Worm (Caenorhabditis elegans) whole organism, L4/young adult: ENCODE data around the gene ZK355.8.

Source experiments
- W03F9.2 ChIP-seq: fragments of 150-350 bp; optimal IDR thresholded peaks from 2 replicates; lab custom pipeline; 2014; ENCODE audit warnings: missing biosample characterization, missing genetic modification characterization
- dao-5 ChIP-seq: sonication (generic microtip); optimal IDR thresholded peaks from 2 replicates; lab custom pipeline; 2016; ENCODE audit warnings: missing genotype, missing genetic modification characterization, moderate library complexity, missing compliant biosample characterization
- him-1 ChIP-seq: sonication (generic microtip); optimal IDR thresholded peaks from 2 replicates; lab custom pipeline; 2016; ENCODE audit warnings: missing genotype, missing genetic modification reagents, missing genetic modification characterization, missing compliant biosample characterization

The ZK355.8 gene

ce11 chrII:2927533-2927932, at the start of gene ZK355.8, which contains the start of gene ZK355.3:
Gene ZK355.8 (plus strand): TSS chrII:2927804.
Gene ZK355.3 (minus strand): TSS chrII:2927633.
- TF ChIP-seq W03F9.2 (tag; lab: Kevin White, UChicago) (no peak), him-1 (tag; lab: Kevin White, UChicago) (no peak), dao-5 (tag; lab: Kevin White, UChicago) (no peak)

DNA sequence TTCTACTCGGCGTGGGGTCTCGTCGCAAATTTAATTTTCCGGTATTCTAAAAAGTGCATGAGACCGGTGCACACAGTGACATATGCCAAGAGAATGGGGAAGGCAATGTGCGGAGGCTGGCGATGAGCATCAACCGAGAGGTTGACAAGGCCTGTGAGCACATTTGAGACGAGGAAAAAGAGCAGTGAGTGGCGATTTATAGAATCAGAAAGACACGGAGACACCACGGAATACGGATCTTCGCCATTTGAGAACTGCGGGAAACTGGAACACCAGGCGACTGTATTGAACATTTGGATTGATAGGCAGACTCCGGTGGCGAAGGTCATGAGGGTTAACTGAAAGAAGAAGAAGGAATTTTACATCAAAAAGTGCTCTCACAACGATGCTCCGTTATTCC, 48.7 kb upstream of the ZK355.8 start:
- no peak for TF ChIP-seq him-1 (tag; lab: Kevin White, UChicago)
- TF ChIP-seq W03F9.2 (tag; lab: Kevin White, UChicago), result no peak
- TF ChIP-seq dao-5 (tag; lab: Kevin White, UChicago), result no peak

DNA sequence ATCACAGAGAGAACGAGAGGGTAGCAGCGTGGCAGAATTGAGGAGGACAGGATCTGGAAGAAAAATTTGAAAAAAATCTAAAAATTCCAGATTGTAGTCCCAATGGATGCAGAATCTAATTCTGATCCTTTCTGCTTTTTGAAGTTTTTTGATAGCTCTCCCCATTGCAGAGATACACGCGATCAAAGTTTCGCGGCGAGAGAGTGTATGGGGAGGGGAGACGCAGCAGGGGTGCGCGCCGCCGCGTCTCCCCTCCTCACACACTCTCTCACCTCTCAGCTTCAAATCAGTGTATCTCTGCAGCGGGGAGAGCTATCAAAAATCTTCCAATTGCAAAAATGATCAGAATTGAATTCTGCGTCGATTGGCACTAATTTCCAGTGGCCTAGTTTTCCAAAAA, 46.5 kb upstream of the ZK355.8 start:
- TF ChIP-seq dao-5 (tag; lab: Kevin White, UChicago), result no peak
- TF ChIP-seq him-1 (tag; lab: Kevin White, UChicago), result no peak
- TF ChIP-seq W03F9.2 (tag; lab: Kevin White, UChicago), result no peak

- TF ChIP-seq him-1 (tag; lab: Kevin White, UChicago) (no peak), W03F9.2 (tag; lab: Kevin White, UChicago) (no peak), dao-5 (tag; lab: Kevin White, UChicago) (no peak)
Observed at ce11 chrII:2884810-2885209, 42.8 kb upstream of the ZK355.8 start, which contains the start of gene pigw-1. Gene pigw-1 (minus strand): TSS chrII:2884910.

- no peak for TF ChIP-seq W03F9.2 (tag; lab: Kevin White, UChicago)
- TF ChIP-seq him-1 (tag; lab: Kevin White, UChicago), result no peak
- no peak for TF ChIP-seq dao-5 (tag; lab: Kevin White, UChicago)
Observed at ce11 chrII:2885518-2886449, 41.8 kb upstream of the ZK355.8 start.

DNA sequence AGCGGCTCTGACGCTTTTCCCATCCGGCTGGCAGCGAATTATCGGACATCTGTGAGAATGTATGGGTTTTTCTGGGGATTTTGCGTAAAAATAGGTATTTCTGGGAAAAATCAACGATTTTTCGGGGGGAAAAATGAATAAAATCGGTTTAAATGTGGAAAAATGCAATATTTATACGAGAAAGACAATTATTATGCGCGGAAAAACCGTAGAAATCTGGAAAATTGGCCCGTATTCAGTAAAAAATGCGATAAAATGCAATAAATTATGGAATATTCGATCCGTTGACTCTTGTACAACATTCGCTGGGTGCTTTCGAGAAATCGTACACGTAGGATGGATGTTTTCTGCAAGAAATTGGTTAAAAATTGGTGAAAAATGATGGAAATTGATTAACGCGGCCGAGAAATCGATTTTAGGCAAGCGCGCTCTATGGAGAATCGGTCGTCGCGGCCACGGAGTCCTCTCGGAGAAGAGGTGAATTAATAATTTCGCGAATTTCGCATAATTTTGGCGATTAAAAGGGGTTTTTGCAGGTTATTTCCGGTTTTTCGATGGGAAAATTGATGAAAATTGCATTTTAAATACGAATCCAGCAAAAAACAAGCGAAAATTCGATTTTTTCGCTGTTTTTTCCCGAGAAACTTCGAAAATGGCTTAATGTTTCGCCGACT, 38.5 kb upstream of the ZK355.8 start, which contains the start of gene pinn-1:
Gene pinn-1, minus strand, starts transcription at position 51 of the 674 bp plus-strand sequence.
- TF ChIP-seq him-1 (tag; lab: Kevin White, UChicago) (peak; percentile 55), W03F9.2 (tag; lab: Kevin White, UChicago) (peak; percentile 71), dao-5 (tag; lab: Kevin White, UChicago) (no peak)

DNA sequence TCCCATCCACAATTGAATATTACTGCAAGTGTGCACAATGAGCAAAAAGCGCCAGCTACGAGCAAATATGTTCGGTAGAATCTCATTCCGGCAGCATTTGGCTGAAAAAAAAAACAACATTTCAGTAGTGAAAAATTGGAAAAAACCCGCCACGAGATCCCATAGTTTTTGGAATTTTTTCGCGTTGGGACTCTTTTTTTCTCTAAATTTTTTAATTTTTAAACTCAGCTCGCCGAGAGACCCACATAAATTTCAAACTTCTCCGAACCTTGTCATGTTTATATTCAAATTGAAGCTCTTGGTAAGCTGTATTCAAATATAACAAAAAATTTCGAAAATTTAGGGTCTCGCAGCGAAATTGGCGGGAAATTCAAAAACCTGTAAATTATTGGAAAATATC, 33.3 kb upstream of the ZK355.8 start, which contains the start of gene sqv-2:
Gene sqv-2, minus strand, starts transcription at position 101 of the 400 bp plus-strand sequence.
- TF ChIP-seq him-1 (tag; lab: Kevin White, UChicago) (no peak), dao-5 (tag; lab: Kevin White, UChicago) (no peak), W03F9.2 (tag; lab: Kevin White, UChicago) (no peak)

DNA sequence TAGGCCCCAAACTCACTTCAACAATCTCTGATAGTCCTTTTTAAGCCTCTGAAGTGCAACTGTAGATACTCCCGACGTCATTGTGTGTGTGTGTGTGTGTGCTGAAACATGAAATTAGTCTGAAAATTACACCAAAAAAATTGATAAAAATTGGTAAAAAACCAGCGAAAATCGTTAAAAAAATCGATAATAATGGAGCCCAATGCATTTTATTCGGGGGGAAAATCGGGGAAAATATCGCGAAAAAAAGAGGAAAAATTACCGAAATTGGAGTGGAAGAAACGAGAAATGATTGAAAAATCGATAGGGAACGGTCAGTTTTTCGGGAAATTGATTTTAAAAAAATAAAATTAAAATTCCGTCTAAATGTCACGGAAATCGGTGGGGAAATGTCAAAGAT, 27.4 kb upstream of the ZK355.8 start, which contains the start of gene ubc-26:
Gene ubc-26, minus strand, starts transcription at position 101 of the 400 bp plus-strand sequence.
- TF ChIP-seq W03F9.2 (tag; lab: Kevin White, UChicago) (no peak), him-1 (tag; lab: Kevin White, UChicago) (no peak), dao-5 (tag; lab: Kevin White, UChicago) (no peak)

DNA sequence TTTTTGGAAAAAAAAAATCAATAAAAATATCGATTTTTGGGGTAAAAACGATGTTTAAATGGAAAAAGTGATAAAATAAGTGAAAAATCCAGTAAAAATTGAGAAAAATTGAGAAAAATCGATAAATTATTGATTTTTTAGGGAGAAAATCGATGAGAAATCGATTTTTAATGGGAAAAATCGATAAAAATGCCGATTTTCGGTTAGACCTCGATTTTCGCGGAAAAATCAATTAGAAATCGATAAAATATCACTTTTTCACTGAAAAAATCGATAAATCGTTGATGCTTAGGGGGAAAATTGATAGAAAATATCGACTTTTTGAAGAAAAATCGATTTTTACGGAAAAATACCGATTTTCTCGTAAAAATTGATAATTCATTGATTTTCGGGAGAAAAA, 26.4 kb upstream of the ZK355.8 start:
- no peak for TF ChIP-seq him-1 (tag; lab: Kevin White, UChicago)

DNA sequence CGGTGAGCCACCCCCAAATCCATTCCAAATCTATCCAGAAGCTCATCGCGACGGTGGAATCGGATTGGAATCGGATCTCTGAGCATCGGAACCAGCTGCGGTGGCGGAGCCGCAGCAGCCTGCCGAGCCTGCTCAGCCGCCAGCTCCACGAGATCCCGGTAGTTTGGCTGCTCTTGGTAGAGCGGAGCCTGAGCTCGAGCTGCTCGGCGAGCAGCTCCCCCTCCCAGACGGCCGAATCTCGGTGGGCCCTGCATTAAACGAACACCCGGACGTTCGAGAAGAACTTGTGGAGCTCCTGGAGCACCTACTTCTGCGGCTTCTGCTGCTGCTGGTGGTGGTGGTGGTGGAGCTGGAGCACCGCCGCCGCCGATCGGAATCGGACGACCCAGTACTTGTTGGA, 23.9 kb upstream of the ZK355.8 start:
- no peak for TF ChIP-seq him-1 (tag; lab: Kevin White, UChicago)
- no peak for TF ChIP-seq W03F9.2 (tag; lab: Kevin White, UChicago)
- no peak for TF ChIP-seq dao-5 (tag; lab: Kevin White, UChicago)

DNA sequence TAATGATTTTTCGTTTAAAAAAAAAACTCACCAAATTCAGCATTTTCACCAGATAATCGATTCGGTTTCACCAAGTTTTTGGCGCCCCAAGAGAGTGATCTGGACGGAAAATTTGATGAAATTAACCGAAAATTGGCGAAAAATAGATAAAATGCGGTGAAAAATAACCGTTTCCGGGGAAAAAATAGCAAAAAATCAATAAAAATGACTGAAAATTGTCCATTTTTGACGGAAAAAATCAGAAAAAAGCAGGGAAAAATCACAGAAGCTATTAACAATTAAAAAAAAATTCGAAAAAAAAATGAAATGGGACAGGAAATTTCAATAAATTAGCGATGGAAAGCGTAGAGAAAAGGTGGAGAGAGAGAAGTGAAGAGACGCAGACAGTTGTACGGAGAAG, 14.1 kb upstream of the ZK355.8 start, which contains the start of gene ubc-15:
Gene ubc-15, minus strand, starts transcription at position 101 of the 400 bp plus-strand sequence.
- TF ChIP-seq him-1 (tag; lab: Kevin White, UChicago) (no peak), W03F9.2 (tag; lab: Kevin White, UChicago) (no peak)

- no peak for TF ChIP-seq him-1 (tag; lab: Kevin White, UChicago)
- peak; percentile 36 for TF ChIP-seq W03F9.2 (tag; lab: Kevin White, UChicago)
- TF ChIP-seq dao-5 (tag; lab: Kevin White, UChicago), result no peak
Observed at ce11 chrII:2919074-2919857, 8.3 kb upstream of the ZK355.8 start, which contains the start of the genes ncap-1 and Y110A2AR.1. Gene ncap-1 (minus strand): TSS chrII:2919314. Gene Y110A2AR.1 (plus strand): TSS chrII:2919710.
